Worm (Caenorhabditis elegans): ENCODE results near the gene sru-3.

- TF ChIP-seq ets-7 (tag; optimal IDR thresholded peaks at IDR 0.05) (peak; percentile 86), ama-1 (optimal IDR thresholded peaks at IDR 0.05) (no peak), flt-1 (GFP tag; IDR thresholded peaks at IDR 0.05) (peak; percentile 95), tra-4 (tag; optimal IDR thresholded peaks at IDR 0.05) (peak; percentile 87), aly-1 (tag; optimal IDR thresholded peaks at IDR 0.05) (peak; percentile 95), tbx-11 (GFP tag; IDR thresholded peaks at IDR 0.05) (peak; percentile 98), tbx-37 (GFP tag; conservative IDR thresholded peaks at IDR 0.05) (peak; percentile 94), ceh-36 (tag; optimal IDR thresholded peaks at IDR 0.05) (peak; percentile 95), scrt-1 (GFP tag; IDR thresholded peaks at IDR 0.05) (peak; percentile 99)
Observed at ce11 chrIV:9477135-9477928, 19.1 kb upstream of the sru-3 start, which contains the start of gene wrt-3.
